Worm (Caenorhabditis elegans) whole organism, early embryonic: ENCODE data around the gene C18E9.5.

Experiments
- ama-1 ChIP-seq: fragments of 150-350 bp; optimal IDR thresholded peaks from 2 replicates; lab custom pipeline; 2014
- ceh-36 ChIP-seq: sonication (generic microtip); optimal IDR thresholded peaks from 2 replicates; lab custom pipeline; 2016; ENCODE audit warnings: missing genetic modification characterization, inconsistent platforms, missing compliant biosample characterization
- hmbx-1 ChIP-seq: sonication (generic microtip); optimal IDR thresholded peaks from 2 replicates; lab custom pipeline; 2016; ENCODE audit warnings: mild to moderate bottlenecking, missing genetic modification characterization, missing compliant biosample characterization
- scrt-1 ChIP-seq: fragments of 200-800 bp; sonication (Bioruptor generic); IDR thresholded peaks from 2 replicates; pipeline ENCODE4 v1.3.6; 2022; ENCODE audit warnings: missing genetic modification characterization, missing compliant biosample characterization

- TF ChIP-seq scrt-1 (GFP tag; lab: Robert Waterston, UW) (no peak), ceh-36 (tag; lab: Kevin White, UChicago) (no peak), hmbx-1 (tag; lab: Kevin White, UChicago) (no peak), ama-1 (lab: Kevin White, UChicago) (no peak)
These were observed 35.9 kb upstream of the C18E9.5 start, which contains the start of gene T21B10.3 for ce11 chrII:8933693-8934432.
